Worm (Caenorhabditis elegans) whole organism, young adult: ENCODE data around the gene ifg-1.

Source experiments
- B0019.2 ChIP-seq: fragments of 200-800 bp; sonication (Bioruptor generic); conservative IDR thresholded peaks from 2 replicates; pipeline ENCODE4 v1.3.6; 2022; ENCODE audit warnings: missing genetic modification reagents, missing genetic modification characterization, missing compliant biosample characterization
- B0035.1 ChIP-seq: sonication (generic microtip); optimal IDR thresholded peaks from 2 replicates; lab custom pipeline; 2016; ENCODE audit warnings: missing genetic modification characterization, mild to moderate bottlenecking, missing compliant biosample characterization, missing genotype, missing genetic modification reagents
- B0261.1 ChIP-seq: sonication (generic microtip); optimal IDR thresholded peaks from 2 replicates; lab custom pipeline; 2016; ENCODE audit warnings: mild to moderate bottlenecking, missing genetic modification characterization, moderate library complexity, missing compliant biosample characterization
- F33H1.4 ChIP-seq: fragments of 200-800 bp; sonication (Bioruptor generic); IDR thresholded peaks from 2 replicates; pipeline ENCODE4 v1.3.6; 2022; ENCODE audit warnings: missing genetic modification reagents, missing genetic modification characterization, missing compliant biosample characterization
- F57C9.4 ChIP-seq: sonication (generic microtip); optimal IDR thresholded peaks from 2 replicates; lab custom pipeline; 2017; ENCODE audit warnings: mild to moderate bottlenecking, missing genetic modification characterization, missing compliant biosample characterization
- T07F8.4 ChIP-seq: sonication (generic microtip); optimal IDR thresholded peaks from 2 replicates; lab custom pipeline; 2016; ENCODE audit warnings: mild to moderate bottlenecking, missing genetic modification characterization, moderate library complexity, missing compliant biosample characterization
- Y53F4B.3 ChIP-seq: fragments of 200-800 bp; sonication (Bioruptor generic); IDR thresholded peaks from 2 replicates; pipeline ENCODE4 v1.3.6; 2022; ENCODE audit warnings: missing genetic modification reagents, missing genetic modification characterization, missing compliant biosample characterization
- Y53G8AR.9 ChIP-seq: fragments of 200-800 bp; sonication (Bioruptor generic); conservative IDR thresholded peaks from 2 replicates; pipeline ENCODE4 v1.3.6; 2022; ENCODE audit warnings: missing genetic modification reagents, missing genetic modification characterization, missing compliant biosample characterization
- Y67H2A.10 ChIP-seq: fragments of 200-800 bp; sonication (Bioruptor generic); conservative IDR thresholded peaks from 2 replicates; pipeline ENCODE4 v1.3.6; 2022; ENCODE audit warnings: missing genetic modification reagents, missing genetic modification characterization, missing compliant biosample characterization
- Y79H2A.3 ChIP-seq: fragments of 200-800 bp; sonication (Bioruptor generic); conservative IDR thresholded peaks from 2 replicates; pipeline ENCODE4 v1.3.6; 2022; ENCODE audit warnings: missing genetic modification reagents, missing genetic modification characterization, missing compliant biosample characterization
- akir-1 ChIP-seq: fragments of 200-800 bp; sonication (Bioruptor generic); optimal IDR thresholded peaks from 2 replicates; lab custom pipeline; 2018; ENCODE audit warnings: mild to moderate bottlenecking, missing genetic modification characterization, moderate library complexity, missing compliant biosample characterization
- aptf-3 ChIP-seq: fragments of 200-800 bp; sonication (Bioruptor generic); IDR thresholded peaks from 2 replicates; pipeline ENCODE4 v1.3.6; 2022; ENCODE audit warnings: missing genetic modification characterization, missing compliant biosample characterization
- attf-6 ChIP-seq: fragments of 200-800 bp; sonication (Bioruptor generic); IDR thresholded peaks from 2 replicates; pipeline ENCODE4 v1.3.6; 2022; ENCODE audit warnings: missing genetic modification reagents, missing genetic modification characterization, missing compliant biosample characterization
- cebp-1 ChIP-seq, 2 experiments: fragments of 200-800 bp in 1 of 2; sonication (Bioruptor generic) in 1 of 2; sonication (generic microtip) in 1 of 2; IDR thresholded peaks in 1 of 2; optimal IDR thresholded peaks in 1 of 2; 2 replicates each; pipeline versions ENCODE4 v1.3.6 to Lab custom; 2017 to 2022; ENCODE audit warnings: missing compliant biosample characterization in 2 of 2, missing genetic modification characterization in 2 of 2, mild to moderate bottlenecking in 1 of 2, missing genetic modification reagents in 1 of 2, moderate library complexity in 1 of 2
- ceh-40 ChIP-seq: fragments of 200-800 bp; sonication (Bioruptor generic); IDR thresholded peaks from 2 replicates; pipeline ENCODE4 v1.3.6; 2022; ENCODE audit warnings: missing genetic modification characterization, missing compliant biosample characterization
- ceh-79 ChIP-seq: sonication (generic microtip); optimal IDR thresholded peaks from 2 replicates; lab custom pipeline; 2017; ENCODE audit warnings: mild to moderate bottlenecking, missing genetic modification characterization, missing compliant biosample characterization
- dpl-1 ChIP-seq: fragments of 150-350 bp; optimal IDR thresholded peaks from 2 replicates; lab custom pipeline; 2014; ENCODE audit warnings: missing biosample characterization, missing genetic modification reagents, missing genetic modification characterization
- efl-1 ChIP-seq: fragments of 150-350 bp; optimal IDR thresholded peaks from 2 replicates; lab custom pipeline; 2014; ENCODE audit warnings: missing biosample characterization, missing genetic modification reagents, missing genetic modification characterization
- ekl-4 ChIP-seq: fragments of 200-800 bp; sonication (Bioruptor generic); IDR thresholded peaks from 2 replicates; pipeline ENCODE4 v1.3.6; 2022; ENCODE audit warnings: missing genetic modification reagents, missing genetic modification characterization, missing compliant biosample characterization
- gei-17 ChIP-seq: fragments of 200-800 bp; sonication (Bioruptor generic); optimal IDR thresholded peaks from 2 replicates; lab custom pipeline; 2018; ENCODE audit warnings: mild to moderate bottlenecking, missing genetic modification characterization, missing compliant biosample characterization
- hlh-26 ChIP-seq: fragments of 200-800 bp; sonication (Bioruptor generic); conservative IDR thresholded peaks from 2 replicates; pipeline ENCODE4 v1.3.6; 2022; ENCODE audit warnings: missing genetic modification reagents, missing genetic modification characterization, missing compliant biosample characterization
- hmg-1.2 ChIP-seq: fragments of 200-800 bp; sonication (Bioruptor generic); IDR thresholded peaks from 2 replicates; pipeline ENCODE4 v1.3.6; 2022; ENCODE audit warnings: missing genetic modification reagents, missing genetic modification characterization, missing compliant biosample characterization
- hsf-1 ChIP-seq: fragments of 200-800 bp; sonication (Bioruptor generic); IDR thresholded peaks from 2 replicates; pipeline ENCODE4 v1.3.6; 2022; ENCODE audit warnings: missing genetic modification reagents, missing genetic modification characterization, missing compliant biosample characterization
- lag-1 ChIP-seq: fragments of 200-800 bp; sonication (Bioruptor generic); IDR thresholded peaks from 2 replicates; pipeline ENCODE4 v1.3.6; 2022; ENCODE audit warnings: missing genetic modification reagents, missing genetic modification characterization, missing compliant biosample characterization
- lin-54 ChIP-seq: fragments of 200-800 bp; sonication (Bioruptor generic); optimal IDR thresholded peaks from 2 replicates; lab custom pipeline; 2018; ENCODE audit warnings: mild to moderate bottlenecking, missing genetic modification characterization, missing compliant biosample characterization
- lir-1 ChIP-seq: fragments of 200-800 bp; sonication (Bioruptor generic); conservative IDR thresholded peaks from 2 replicates; pipeline ENCODE4 v1.3.6; 2022; ENCODE audit warnings: missing genetic modification reagents, missing genetic modification characterization, missing compliant biosample characterization
- madf-3 ChIP-seq: fragments of 200-800 bp; sonication (Bioruptor generic); IDR thresholded peaks from 2 replicates; pipeline ENCODE4 v1.3.6; 2022; ENCODE audit warnings: missing genetic modification reagents, missing genetic modification characterization, missing compliant biosample characterization
- madf-6 ChIP-seq: fragments of 200-800 bp; sonication (Bioruptor generic); IDR thresholded peaks from 2 replicates; pipeline ENCODE4 v1.3.6; 2022; ENCODE audit warnings: missing genetic modification reagents, missing genetic modification characterization, missing compliant biosample characterization
- mel-28 ChIP-seq: sonication (generic microtip); optimal IDR thresholded peaks from 2 replicates; lab custom pipeline; 2016; ENCODE audit warnings: borderline replicate concordance, mild to moderate bottlenecking, missing genetic modification characterization, missing compliant biosample characterization
- nfyb-1 ChIP-seq: fragments of 200-800 bp; sonication (Bioruptor generic); IDR thresholded peaks from 2 replicates; pipeline ENCODE4 v1.3.6; 2022; ENCODE audit warnings: missing genetic modification reagents, missing genetic modification characterization, missing compliant biosample characterization
- nhr-27 ChIP-seq: fragments of 200-800 bp; sonication (Bioruptor generic); optimal IDR thresholded peaks from 2 replicates; lab custom pipeline; 2018; ENCODE audit warnings: mild to moderate bottlenecking, missing genetic modification characterization, moderate library complexity, missing compliant biosample characterization
- nhr-80 ChIP-seq: sonication (generic microtip); optimal IDR thresholded peaks from 2 replicates; lab custom pipeline; 2016; ENCODE audit warnings: missing genetic modification characterization, missing compliant biosample characterization
- sea-2 ChIP-seq: fragments of 200-800 bp; sonication (Bioruptor generic); IDR thresholded peaks from 2 replicates; pipeline ENCODE4 v1.3.6; 2022; ENCODE audit warnings: missing genetic modification characterization, missing compliant biosample characterization
- snpc-1.3 ChIP-seq: sonication (generic microtip); optimal IDR thresholded peaks from 2 replicates; lab custom pipeline; 2017; ENCODE audit warnings: missing genetic modification characterization, mild to moderate bottlenecking, missing compliant biosample characterization, antibody characterized with exemption, moderate library complexity, missing genotype, missing genetic modification reagents; ENCODE audit not compliant: insufficient read depth
- tbx-9 ChIP-seq: sonication (generic microtip); optimal IDR thresholded peaks from 2 replicates; lab custom pipeline; 2016; ENCODE audit warnings: borderline replicate concordance, missing genetic modification characterization, inconsistent platforms, missing compliant biosample characterization
- tlf-1 ChIP-seq: fragments of 200-800 bp; sonication (Bioruptor generic); optimal IDR thresholded peaks from 2 replicates; lab custom pipeline; 2018; ENCODE audit warnings: mild to moderate bottlenecking, missing genetic modification characterization, missing compliant biosample characterization
- unc-62 ChIP-seq: fragments of 150-350 bp; optimal IDR thresholded peaks from 2 replicates; lab custom pipeline; 2014; ENCODE audit warnings: missing biosample characterization, missing genetic modification reagents, missing genetic modification characterization
- xnd-1 ChIP-seq: sonication (generic microtip); optimal IDR thresholded peaks from 2 replicates; lab custom pipeline; 2016; ENCODE audit warnings: missing genotype, missing genetic modification reagents, missing genetic modification characterization, missing compliant biosample characterization
- ztf-6 ChIP-seq: fragments of 200-800 bp; sonication (Bioruptor generic); IDR thresholded peaks from 2 replicates; pipeline ENCODE4 v1.3.6; 2022; ENCODE audit warnings: missing genetic modification reagents, missing genetic modification characterization, missing compliant biosample characterization

Gene ifg-1

DNA sequence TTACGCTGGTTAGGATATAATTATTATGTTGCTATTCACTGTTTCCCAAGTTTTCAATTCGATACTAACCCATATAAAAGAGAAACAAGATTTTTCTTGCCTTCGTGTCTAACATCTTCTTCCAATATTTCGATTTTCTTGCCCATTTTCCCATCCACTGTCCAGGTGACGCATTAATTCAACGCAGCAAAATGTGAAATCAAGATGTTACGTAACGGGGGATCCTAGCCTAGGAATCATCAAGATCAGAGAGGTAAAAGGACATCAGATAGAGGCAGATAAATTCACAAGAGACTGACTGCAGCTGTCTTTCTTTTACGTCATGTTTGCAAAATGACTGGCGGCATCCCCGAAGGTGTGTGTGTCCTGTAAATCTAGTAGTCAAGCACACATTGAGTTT is 7.6 kb downstream of the ifg-1 start:
- no peak for TF ChIP-seq attf-6
- no peak for TF ChIP-seq cebp-1 (GFP tag; IDR thresholded peaks at IDR 0.05; lab: Robert Waterston, UW)
- no peak for TF ChIP-seq cebp-1 (tag; optimal IDR thresholded peaks at IDR 0.05; lab: Kevin White, UChicago)
- 0 out of 2 replicates have a peak, but pooled peaks have one; percentile 8 for TF ChIP-seq hmg-1.2 (GFP tag; lab: Robert Waterston, UW)
- TF ChIP-seq, all 124 proteins: peak for 1

ce11 chrII:8225347-8225746 is 8.3 kb downstream of the ifg-1 start:
- TF ChIP-seq mel-28 (tag; lab: Kevin White, UChicago) (no peak), cebp-1 (GFP tag; IDR thresholded peaks at IDR 0.05; lab: Robert Waterston, UW) (no peak), cebp-1 (tag; optimal IDR thresholded peaks at IDR 0.05; lab: Kevin White, UChicago) (peak; percentile 54)

ce11 chrII:8225914-8226313 is 8.9 kb downstream of the ifg-1 start:
- TF ChIP-seq sea-2 (no peak), Y53G8AR.9 (GFP tag; lab: Robert Waterston, UW) (no peak), nhr-27 (no peak), ztf-6 (GFP tag; lab: Robert Waterston, UW) (no peak), hsf-1 (GFP tag; lab: Robert Waterston, UW) (no peak), xnd-1 (tag; lab: Kevin White, UChicago) (no peak), T07F8.4 (tag; lab: Kevin White, UChicago) (no peak), B0261.1 (tag; lab: Kevin White, UChicago) (no peak)

ce11 chrII:8226475-8226874 is 9.5 kb downstream of the ifg-1 start:
- TF ChIP-seq dpl-1 (GFP tag; lab: Kevin White, UChicago) (no peak), madf-3 (GFP tag; lab: Robert Waterston, UW) (no peak), B0019.2 (GFP tag; lab: Robert Waterston, UW) (no peak), lir-1 (GFP tag; lab: Robert Waterston, UW) (no peak), madf-6 (no peak), efl-1 (no peak), lag-1 (no peak), ekl-4 (GFP tag; lab: Robert Waterston, UW) (peak; percentile 14; the same call in 1 of the 2 replicates), tbx-9 (tag; lab: Kevin White, UChicago) (no peak), Y67H2A.10 (no peak), Y79H2A.3 (GFP tag; lab: Robert Waterston, UW) (0 out of 2 replicates have a peak, but pooled peaks have one; percentile 16), cebp-1 (GFP tag; IDR thresholded peaks at IDR 0.05; lab: Robert Waterston, UW) (no peak), cebp-1 (tag; optimal IDR thresholded peaks at IDR 0.05; lab: Kevin White, UChicago) (no peak), tlf-1 (no peak), hmg-1.2 (GFP tag; lab: Robert Waterston, UW) (peak; percentile 49; the same call in 1 of the 2 replicates), B0035.1 (tag; lab: Kevin White, UChicago) (no peak), snpc-1.3 (tag; lab: Kevin White, UChicago) (no peak), nhr-80 (tag; lab: Kevin White, UChicago) (peak; percentile 44), hlh-26 (no peak), F57C9.4 (tag; lab: Kevin White, UChicago) (no peak), F33H1.4 (GFP tag; lab: Robert Waterston, UW) (no peak), aptf-3 (GFP tag; lab: Robert Waterston, UW) (no peak), gei-17 (GFP tag; lab: Kevin White, UChicago) (no peak), ceh-40 (no peak), unc-62 (no peak), nfyb-1 (GFP tag; lab: Robert Waterston, UW) (no peak), ceh-79 (tag; lab: Kevin White, UChicago) (no peak), Y53F4B.3 (GFP tag; lab: Robert Waterston, UW) (no peak), akir-1 (GFP tag; lab: Kevin White, UChicago) (no peak), lin-54 (GFP tag; lab: Kevin White, UChicago) (peak; percentile 13)
- TF ChIP-seq, all 124 proteins: peak for 5
